Fruit fly (Drosophila melanogaster): Measurements from ENCODE around the gene cindr.
A peak's percentile ranks its signal among the peaks of the same experiment; 100 is the strongest.

DNA sequence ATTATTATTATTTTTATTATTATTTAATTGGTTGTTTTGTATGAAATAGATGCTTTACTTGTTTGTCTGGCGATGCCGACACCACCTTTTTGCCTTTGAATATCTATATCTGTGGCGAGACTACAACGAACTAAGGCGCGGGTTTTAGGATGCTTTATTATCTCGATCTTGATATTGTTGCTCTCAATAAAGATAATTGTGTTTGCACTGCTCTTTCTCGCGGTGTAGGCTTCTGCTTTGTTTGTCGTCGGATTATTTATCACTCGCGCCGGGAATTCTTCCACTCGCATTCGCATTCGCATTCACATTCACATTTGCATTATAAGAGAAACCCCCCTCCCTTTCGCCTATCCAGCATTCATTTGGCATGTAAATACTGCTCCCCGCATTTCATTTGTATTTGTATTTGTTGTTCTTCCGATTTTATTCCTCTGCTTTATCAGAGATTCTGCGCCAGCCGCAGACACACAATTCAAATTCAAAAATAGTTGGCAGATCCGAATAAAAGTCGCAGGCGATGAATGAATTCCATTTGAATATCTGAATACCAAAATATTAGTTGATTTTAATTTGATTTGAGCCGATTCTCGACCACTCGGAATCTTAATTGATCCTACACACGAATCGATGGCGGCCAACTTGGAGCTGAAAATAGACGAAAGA is 8.0 kb upstream of the cindr start:
- no peak for TF ChIP-seq CTCF (optimal IDR thresholded peaks at IDR 0.05)
- TF ChIP-seq CG8478 (optimal IDR thresholded peaks at IDR 0.05): peak; percentile 77
